Fruit fly (Drosophila melanogaster) whole organism, embryonic: Measurements from ENCODE around the gene Ca-Ma2d.

ENCODE experiments used
- CG12071 ChIP-seq: fragments of 200-800 bp; sonication (Bioruptor generic); optimal IDR thresholded peaks from 3 replicates; lab custom pipeline; 2018; ENCODE audit warnings: missing biosample characterization, mild to moderate bottlenecking, missing genetic modification characterization
- CG13123 ChIP-seq: fragments of 200-800 bp; sonication (Bioruptor generic); optimal IDR thresholded peaks from 2 replicates; lab custom pipeline; 2016; ENCODE audit warnings: missing biosample characterization, missing genetic modification characterization
- CG13624 ChIP-seq: fragments of 200-800 bp; sonication (Bioruptor generic); optimal IDR thresholded peaks from 2 replicates; lab custom pipeline; 2016; ENCODE audit warnings: missing biosample characterization, missing genetic modification characterization
- CG14965 ChIP-seq: fragments of 200-800 bp; sonication (Bioruptor generic); optimal IDR thresholded peaks from 2 replicates; lab custom pipeline; 2016; ENCODE audit warnings: missing biosample characterization, missing genetic modification characterization, borderline replicate concordance
- CG1603 ChIP-seq: fragments of 200-800 bp; sonication (Bioruptor generic); optimal IDR thresholded peaks from 2 replicates; lab custom pipeline; 2019; ENCODE audit warnings: missing biosample characterization, mild to moderate bottlenecking, missing genetic modification characterization, moderate library complexity
- CG16813 ChIP-seq: fragments of 200-800 bp; sonication (Bioruptor generic); IDR thresholded peaks from 3 replicates; pipeline ENCODE4 v1.3.6; 2022; ENCODE audit warnings: missing biosample characterization, missing genetic modification characterization; ENCODE audit not compliant: partially characterized antibody
- CG17612 ChIP-seq: fragments of 200-800 bp; sonication (Bioruptor generic); IDR thresholded peaks from 2 replicates; pipeline ENCODE4 v1.3.6; 2022; ENCODE audit warnings: missing biosample characterization, missing genetic modification characterization
- CG2116 ChIP-seq: fragments of 200-800 bp; sonication (Bioruptor generic); optimal IDR thresholded peaks from 3 replicates; lab custom pipeline; 2018; ENCODE audit warnings: missing biosample characterization, mild to moderate bottlenecking, missing genetic modification characterization
- CG3281 ChIP-seq: fragments of 200-800 bp; sonication (Bioruptor generic); optimal IDR thresholded peaks from 3 replicates; lab custom pipeline; 2017; ENCODE audit warnings: missing biosample characterization, mild to moderate bottlenecking, missing genetic modification characterization
- CG4328 ChIP-seq: fragments of 200-800 bp; sonication (Bioruptor generic); optimal IDR thresholded peaks from 3 replicates; lab custom pipeline; 2017; ENCODE audit warnings: missing biosample characterization, missing genetic modification reagents, missing genetic modification characterization
- CG4360 ChIP-seq: fragments of 200-800 bp; sonication (Bioruptor generic); IDR thresholded peaks from 2 replicates; pipeline ENCODE4 v1.3.6; 2022; ENCODE audit warnings: missing biosample characterization, missing genetic modification characterization
- CG4404 ChIP-seq: fragments of 200-800 bp; sonication (Bioruptor generic); IDR thresholded peaks from 2 replicates; pipeline ENCODE4 v1.3.6; 2022; ENCODE audit warnings: missing biosample characterization, missing genetic modification characterization
- CG6791 ChIP-seq: fragments of 200-800 bp; sonication (Bioruptor generic); IDR thresholded peaks from 3 replicates; pipeline ENCODE4 v1.3.6; 2022; ENCODE audit warnings: missing biosample characterization, missing genetic modification characterization; ENCODE audit not compliant: partially characterized antibody
- CG7372 ChIP-seq: fragments of 200-800 bp; sonication (Bioruptor generic); IDR thresholded peaks from 2 replicates; pipeline ENCODE4 v1.3.6; 2022; ENCODE audit warnings: missing biosample characterization, missing genetic modification characterization
- CG7556 ChIP-seq: fragments of 200-800 bp; sonication (Bioruptor generic); optimal IDR thresholded peaks from 2 replicates; lab custom pipeline; 2017; ENCODE audit warnings: missing biosample characterization, mild to moderate bottlenecking, missing genetic modification characterization
- CG8359 ChIP-seq: fragments of 200-800 bp; sonication (Bioruptor generic); optimal IDR thresholded peaks from 2 replicates; lab custom pipeline; 2017; ENCODE audit warnings: missing biosample characterization, mild to moderate bottlenecking, missing genetic modification characterization, borderline replicate concordance
- CG8388 ChIP-seq: fragments of 200-800 bp; sonication (Bioruptor generic); optimal IDR thresholded peaks from 2 replicates; lab custom pipeline; 2019; ENCODE audit warnings: missing biosample characterization, mild to moderate bottlenecking, missing genetic modification characterization, moderate library complexity
- CG8765 ChIP-seq: fragments of 200-800 bp; sonication (Bioruptor generic); IDR thresholded peaks from 2 replicates; pipeline ENCODE4 v1.3.6; 2022; ENCODE audit warnings: missing biosample characterization, missing genetic modification characterization
- CTCF ChIP-seq: fragments of 200-800 bp; sonication (Bioruptor generic); optimal IDR thresholded peaks from 2 replicates; lab custom pipeline; 2017; ENCODE audit warnings: missing biosample characterization, mild to moderate bottlenecking, missing genetic modification characterization, moderate library complexity
- CrebB ChIP-seq: fragments of 200-800 bp; sonication (Bioruptor generic); optimal IDR thresholded peaks from 3 replicates; lab custom pipeline; 2018; ENCODE audit warnings: missing biosample characterization, mild to moderate bottlenecking, missing genetic modification characterization
- D ChIP-seq, 2 experiments: fragments of 200-800 bp in 1 of 2; fragments of >200 bp in 1 of 2; sonication (Bioruptor generic) in 1 of 2; optimal IDR thresholded peaks; 2 replicates in 1 of 2; 3 replicates in 1 of 2; lab custom pipeline; 2017; ENCODE audit warnings: mild to moderate bottlenecking in 1 of 2, missing biosample characterization in 1 of 2, missing genetic modification characterization in 1 of 2, missing genetic modification reagents in 1 of 2
- Dek ChIP-seq: fragments of 200-800 bp; sonication (Bioruptor generic); optimal IDR thresholded peaks from 3 replicates; lab custom pipeline; 2019; ENCODE audit warnings: missing biosample characterization, mild to moderate bottlenecking, missing genetic modification characterization, moderate library complexity
- Doc2 ChIP-seq: fragments of 200-800 bp; sonication (Bioruptor generic); IDR thresholded peaks from 2 replicates; pipeline ENCODE4 v1.3.6; 2022; ENCODE audit warnings: missing biosample characterization, missing genetic modification characterization
- H15 ChIP-seq: fragments of 200-800 bp; sonication (Bioruptor generic); IDR thresholded peaks from 3 replicates; pipeline ENCODE4 v1.3.6; 2022; ENCODE audit warnings: missing biosample characterization, missing genetic modification characterization
- Hey ChIP-seq: fragments of 200-800 bp; sonication (Bioruptor generic); optimal IDR thresholded peaks from 3 replicates; lab custom pipeline; 2018; ENCODE audit warnings: missing biosample characterization, mild to moderate bottlenecking, missing genetic modification characterization
- Max ChIP-seq: fragments of 200-800 bp; sonication (Bioruptor generic); optimal IDR thresholded peaks from 2 replicates; lab custom pipeline; 2016; ENCODE audit warnings: missing biosample characterization, mild to moderate bottlenecking, missing genetic modification characterization
- Rx ChIP-seq: fragments of 200-800 bp; sonication (Bioruptor generic); IDR thresholded peaks from 2 replicates; pipeline ENCODE4 v1.3.6; 2022; ENCODE audit warnings: missing biosample characterization, missing genetic modification characterization
- TFAM ChIP-seq: fragments of 200-800 bp; sonication (Bioruptor generic); optimal IDR thresholded peaks from 2 replicates; lab custom pipeline; 2017; ENCODE audit warnings: missing biosample characterization, missing genetic modification characterization, inconsistent platforms
- Usf ChIP-seq: fragments of 200-800 bp; sonication (Bioruptor generic); optimal IDR thresholded peaks from 2 replicates; lab custom pipeline; 2017; ENCODE audit warnings: missing genotype, missing biosample characterization, missing genetic modification characterization
- bab2 ChIP-seq: fragments of 200-800 bp; sonication (Bioruptor generic); optimal IDR thresholded peaks from 2 replicates; lab custom pipeline; 2016; ENCODE audit warnings: missing biosample characterization, missing genetic modification characterization
- bcd ChIP-seq: fragments of 200-800 bp; sonication (Bioruptor generic); optimal IDR thresholded peaks from 2 replicates; lab custom pipeline; 2017; ENCODE audit warnings: missing biosample characterization, mild to moderate bottlenecking, missing genetic modification characterization
- crol ChIP-seq: fragments of 200-800 bp; sonication (Bioruptor generic); IDR thresholded peaks from 2 replicates; pipeline ENCODE4 v1.3.6; 2022; ENCODE audit warnings: missing biosample characterization, missing genetic modification characterization
- fd3F ChIP-seq: fragments of 200-800 bp; sonication (Bioruptor generic); optimal IDR thresholded peaks from 2 replicates; lab custom pipeline; 2018; ENCODE audit warnings: missing biosample characterization, mild to moderate bottlenecking, missing genetic modification characterization, moderate library complexity
- hbn ChIP-seq: fragments of 200-800 bp; sonication (Bioruptor generic); IDR thresholded peaks from 2 replicates; pipeline ENCODE4 v1.3.6; 2022; ENCODE audit warnings: missing biosample characterization, missing genetic modification characterization; ENCODE audit not compliant: partially characterized antibody
- inv ChIP-seq: fragments of 200-800 bp; sonication (Bioruptor generic); IDR thresholded peaks from 2 replicates; pipeline ENCODE4 v1.3.6; 2022; ENCODE audit warnings: missing biosample characterization, missing genetic modification characterization; ENCODE audit not compliant: partially characterized antibody
- oc ChIP-seq: fragments of 200-800 bp; sonication (Bioruptor generic); optimal IDR thresholded peaks from 2 replicates; lab custom pipeline; 2018; ENCODE audit warnings: missing biosample characterization, mild to moderate bottlenecking, missing genetic modification characterization, moderate library complexity
- onecut ChIP-seq: fragments of 200-800 bp; sonication (Bioruptor generic); IDR thresholded peaks from 2 replicates; pipeline ENCODE4 v1.3.6; 2022; ENCODE audit warnings: missing biosample characterization, missing genetic modification characterization
- psq ChIP-seq: fragments of 200-800 bp; sonication (Bioruptor generic); optimal IDR thresholded peaks from 2 replicates; lab custom pipeline; 2017; ENCODE audit warnings: missing biosample characterization, missing genetic modification characterization
- sd ChIP-seq: fragments of 200-800 bp; sonication (Bioruptor generic); optimal IDR thresholded peaks from 3 replicates; lab custom pipeline; 2018; ENCODE audit warnings: missing biosample characterization, mild to moderate bottlenecking, missing genetic modification characterization, moderate library complexity
- sna ChIP-seq: fragments of 200-800 bp; sonication (Bioruptor generic); IDR thresholded peaks from 2 replicates; pipeline ENCODE4 v1.3.6; 2022; ENCODE audit warnings: missing biosample characterization, missing genetic modification characterization; ENCODE audit not compliant: partially characterized antibody
- sob ChIP-seq: fragments of 200-800 bp; sonication (Bioruptor generic); IDR thresholded peaks from 2 replicates; pipeline ENCODE4 v1.3.6; 2022; ENCODE audit warnings: missing biosample characterization, missing genetic modification characterization
- ssp ChIP-seq: fragments of 200-800 bp; sonication (Bioruptor generic); IDR thresholded peaks from 2 replicates; pipeline ENCODE4 v1.3.6; 2022; ENCODE audit warnings: missing biosample characterization, missing genetic modification characterization
- tgo ChIP-seq: fragments of 200-800 bp; sonication (Bioruptor generic); IDR thresholded peaks from 3 replicates; pipeline ENCODE4 v1.3.6; 2022; ENCODE audit warnings: missing biosample characterization, missing genetic modification characterization
- tin ChIP-seq: fragments of 200-800 bp; sonication (Bioruptor generic); optimal IDR thresholded peaks from 3 replicates; lab custom pipeline; 2016; ENCODE audit warnings: missing biosample characterization, missing genetic modification characterization
- trh ChIP-seq: fragments of 200-800 bp; sonication (Bioruptor generic); optimal IDR thresholded peaks from 2 replicates; lab custom pipeline; 2016; ENCODE audit warnings: missing biosample characterization, missing genetic modification characterization
- tup ChIP-seq: fragments of 200-800 bp; sonication (Bioruptor generic); optimal IDR thresholded peaks from 2 replicates; lab custom pipeline; 2016; ENCODE audit warnings: missing biosample characterization, mild to moderate bottlenecking, missing genetic modification characterization, moderate library complexity
- tx ChIP-seq: fragments of 200-800 bp; sonication (Bioruptor generic); optimal IDR thresholded peaks from 2 replicates; lab custom pipeline; 2016; ENCODE audit warnings: missing biosample characterization, missing genetic modification characterization
- unpg ChIP-seq: fragments of 200-800 bp; sonication (Bioruptor generic); optimal IDR thresholded peaks from 3 replicates; lab custom pipeline; 2018; ENCODE audit warnings: missing biosample characterization, mild to moderate bottlenecking, missing genetic modification characterization, moderate library complexity
- vnd ChIP-seq: fragments of 200-800 bp; sonication (Bioruptor generic); IDR thresholded peaks from 3 replicates; pipeline ENCODE4 v1.3.6; 2022; ENCODE audit warnings: missing biosample characterization, missing genetic modification characterization; ENCODE audit not compliant: partially characterized antibody
- wdn ChIP-seq: fragments of 200-800 bp; sonication (Bioruptor generic); IDR thresholded peaks from 2 replicates; pipeline ENCODE4 v1.3.6; 2022; ENCODE audit warnings: missing biosample characterization, missing genetic modification characterization

The Ca-Ma2d gene

DNA sequence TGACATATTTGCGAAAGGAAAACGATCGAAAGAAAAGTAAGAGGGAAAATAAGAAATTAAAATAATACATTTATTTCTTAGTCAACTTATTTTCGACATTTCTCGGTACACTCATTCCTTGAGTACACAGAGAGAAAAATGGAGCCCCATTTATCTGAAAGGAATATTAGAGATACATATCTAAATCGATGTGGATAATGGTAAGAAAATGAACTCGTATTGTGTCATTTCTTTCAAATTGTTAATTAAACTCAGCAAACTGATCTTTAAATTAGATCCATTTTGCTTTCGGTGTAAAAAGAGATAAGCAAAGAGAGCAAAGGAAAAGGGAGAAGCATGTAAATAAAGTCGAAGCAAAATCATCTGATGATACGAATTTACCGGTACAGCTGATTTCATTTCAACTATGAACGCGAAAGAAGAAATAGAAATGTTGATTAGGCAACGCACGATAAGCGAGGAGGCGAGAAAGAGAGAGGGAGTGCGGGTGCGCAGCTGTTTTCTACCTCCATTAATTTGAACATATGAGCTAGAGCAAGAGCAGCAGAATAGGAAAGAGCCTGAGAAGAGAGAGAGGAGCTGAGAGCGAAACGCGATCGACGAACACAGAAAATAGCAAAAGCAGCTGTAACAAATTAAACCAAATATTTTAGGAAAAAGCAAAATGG lies 54.6 kb downstream of the Ca-Ma2d start (continued):
- peak; percentile 84 for TF ChIP-seq tx (GFP tag; lab: Kevin White, UChicago)
- TF ChIP-seq CG4404 (GFP tag; lab: Robert Waterston, UW) = no peak
- TF ChIP-seq CG2116 (GFP tag; lab: Kevin White, UChicago) = peak; percentile 36
- TF ChIP-seq CG7556 = no peak
- TF ChIP-seq CG13123 (GFP tag; lab: Kevin White, UChicago) = peak; percentile 73
- TF ChIP-seq tgo (GFP tag; lab: Robert Waterston, UW) = no peak
- no peak for TF ChIP-seq wdn (GFP tag; lab: Robert Waterston, UW)
- no peak for TF ChIP-seq hbn (GFP tag; lab: Robert Waterston, UW)
- TF ChIP-seq CG3281 = peak; percentile 87
- TF ChIP-seq tin (GFP tag; lab: Kevin White, UChicago) = peak; percentile 77
- TF ChIP-seq vnd (GFP tag; lab: Robert Waterston, UW) = no peak
- TF ChIP-seq ssp (GFP tag; lab: Robert Waterston, UW) = no peak
- no peak for TF ChIP-seq CG16813
- peak; percentile 74 for TF ChIP-seq Usf
- TF ChIP-seq TFAM (GFP tag; lab: Kevin White, UChicago) = peak; percentile 63
- TF ChIP-seq crol (GFP tag; lab: Robert Waterston, UW) = no peak
- TF ChIP-seq CG8388 = peak; percentile 84
- no peak for TF ChIP-seq Doc2 (GFP tag; lab: Robert Waterston, UW)
- TF ChIP-seq fd3F (GFP tag; lab: Kevin White, UChicago) = peak; percentile 86
- no peak for TF ChIP-seq CG4360 (GFP tag; lab: Robert Waterston, UW)
- peak; percentile 73 for TF ChIP-seq sd (tag; lab: Kevin White, UChicago)
- TF ChIP-seq CG6791 (GFP tag; lab: Robert Waterston, UW) = no peak
- no peak for TF ChIP-seq CG4328 (GFP tag; lab: Kevin White, UChicago)
- TF ChIP-seq Rx (GFP tag; lab: Robert Waterston, UW) = no peak
- TF ChIP-seq H15 (GFP tag; lab: Robert Waterston, UW) = no peak
- TF ChIP-seq CTCF = peak; percentile 31
- TF ChIP-seq Max (GFP tag; lab: Kevin White, UChicago) = peak; percentile 85
- TF ChIP-seq CG8765 (GFP tag; lab: Robert Waterston, UW) = no peak
- TF ChIP-seq CG17612 (GFP tag; lab: Robert Waterston, UW) = no peak
- no peak for TF ChIP-seq inv (GFP tag; lab: Robert Waterston, UW)
- peak; percentile 78 for TF ChIP-seq CG8359 (GFP tag; lab: Kevin White, UChicago)
- peak; percentile 85 for TF ChIP-seq bab2 (GFP tag; lab: Kevin White, UChicago)
- peak; percentile 94 for TF ChIP-seq CG1603 (tag; lab: Kevin White, UChicago)
- peak; percentile 86 for TF ChIP-seq CG13624 (GFP tag; lab: Kevin White, UChicago)
- peak; percentile 74 for TF ChIP-seq trh (GFP tag; lab: Kevin White, UChicago)
- TF ChIP-seq oc (tag; lab: Kevin White, UChicago) = peak; percentile 92
- peak; percentile 90 for TF ChIP-seq CG12071 (GFP tag; lab: Kevin White, UChicago)
- no peak for TF ChIP-seq CG7372 (GFP tag; lab: Robert Waterston, UW)
- TF ChIP-seq bcd (GFP tag; lab: Kevin White, UChicago) = peak; percentile 87
- peak; percentile 41 for TF ChIP-seq CG14965
- no peak for TF ChIP-seq Hey
- TF ChIP-seq Dek = peak; percentile 89
- peak; percentile 73 for TF ChIP-seq onecut
- TF ChIP-seq sob (GFP tag; lab: Robert Waterston, UW) = no peak
- TF ChIP-seq psq = peak; percentile 48
- TF ChIP-seq D (optimal IDR thresholded peaks at IDR 0.05; lab: Kevin White, UChicago) = no peak
- TF ChIP-seq D (GFP tag; optimal IDR thresholded peaks at IDR 0.05; lab: Kevin White, UChicago) = peak; percentile 81
- TF ChIP-seq unpg (GFP tag; lab: Kevin White, UChicago) = peak; percentile 94
- peak; percentile 51 for TF ChIP-seq tup (GFP tag; lab: Kevin White, UChicago)
- TF ChIP-seq CrebB (tag; lab: Kevin White, UChicago) = peak; percentile 73
- no peak for TF ChIP-seq sna (GFP tag; lab: Robert Waterston, UW)
